Worm (Caenorhabditis elegans): Measurements from ENCODE around the gene C16C8.16.

DNA sequence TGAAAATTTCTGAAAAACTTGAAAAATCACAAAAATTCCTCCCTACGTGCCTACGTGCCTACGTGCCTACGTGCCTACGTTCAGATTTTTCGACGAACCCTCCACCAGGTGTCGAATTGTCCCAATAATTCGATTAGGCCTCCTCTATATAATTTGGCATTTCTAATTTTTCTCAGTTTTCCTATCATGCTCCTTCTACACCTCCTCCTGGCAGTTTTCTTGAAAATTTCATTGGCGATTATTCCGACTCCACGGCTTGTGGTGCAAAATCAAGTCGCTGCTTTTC, 5.0 kb upstream of the C16C8.16 start, which contains the start of gene C16C8.17:
- TF ChIP-seq him-1 (tag; optimal IDR thresholded peaks at IDR 0.05) (no peak), W03F9.2 (tag; optimal IDR thresholded peaks at IDR 0.05) (no peak)

Data from whole organism, L4/young adult.